Fruit fly (Drosophila melanogaster): Measurements from ENCODE around the gene Mec2.

- no peak for TF ChIP-seq Sox15 (GFP tag; optimal IDR thresholded peaks at IDR 0.05)
- no peak for TF ChIP-seq dac (GFP tag; optimal IDR thresholded peaks at IDR 0.05)
- TF ChIP-seq CG10669 (GFP tag; optimal IDR thresholded peaks at IDR 0.05), result no peak
- no peak for TF ChIP-seq svp (GFP tag)
- no peak for TF ChIP-seq CG4318 (GFP tag; optimal IDR thresholded peaks at IDR 0.05)
- no peak for TF ChIP-seq net (GFP tag; optimal IDR thresholded peaks at IDR 0.05)
- no peak for TF ChIP-seq Eip93F (GFP tag; optimal IDR thresholded peaks at IDR 0.05)
- TF ChIP-seq Eip75B (GFP tag; optimal IDR thresholded peaks at IDR 0.05), result no peak
Observed at dm6 chrX:19154249-19154648, 33.6 kb upstream of the Mec2 start.
